Worm (Caenorhabditis elegans) whole organism, mixed stage, embryonic: Measurements from ENCODE around the gene nhr-238.

ENCODE experiments used
- M03D4.4 ChIP-seq: sonication (generic microtip); optimal IDR thresholded peaks from 2 replicates; lab custom pipeline; 2017; ENCODE audit warnings: mild to moderate bottlenecking, missing genetic modification characterization, missing compliant biosample characterization
- bed-3 ChIP-seq: fragments of 200-800 bp; sonication (Bioruptor generic); optimal IDR thresholded peaks from 3 replicates; lab custom pipeline; 2018; ENCODE audit warnings: mild to moderate bottlenecking, missing genetic modification characterization, moderate library complexity, missing compliant biosample characterization
- blmp-1 ChIP-seq: fragments of 150-350 bp; optimal IDR thresholded peaks from 2 replicates; lab custom pipeline; 2014; ENCODE audit warnings: missing biosample characterization, missing genetic modification characterization
- ceh-39 ChIP-seq: fragments of 150-350 bp; optimal IDR thresholded peaks from 2 replicates; lab custom pipeline; 2014; ENCODE audit warnings: missing biosample characterization, missing genetic modification characterization
- ceh-43 ChIP-seq: fragments of 200-800 bp; sonication (Bioruptor generic); optimal IDR thresholded peaks from 2 replicates; lab custom pipeline; 2018; ENCODE audit warnings: mild to moderate bottlenecking, missing genetic modification characterization, moderate library complexity, missing compliant biosample characterization
- ceh-83 ChIP-seq: fragments of 200-800 bp; sonication (Bioruptor generic); optimal IDR thresholded peaks from 2 replicates; lab custom pipeline; 2018; ENCODE audit warnings: mild to moderate bottlenecking, missing genetic modification characterization, missing compliant biosample characterization
- ces-1 ChIP-seq: fragments of 150-350 bp; optimal IDR thresholded peaks from 2 replicates; lab custom pipeline; 2014; ENCODE audit warnings: missing biosample characterization, missing genetic modification reagents, missing genetic modification characterization
- elt-1 ChIP-seq: sonication (generic microtip); optimal IDR thresholded peaks from 2 replicates; lab custom pipeline; 2017; ENCODE audit warnings: missing genetic modification characterization, mild to moderate bottlenecking, missing compliant biosample characterization, antibody characterized with exemption, moderate library complexity, borderline replicate concordance; ENCODE audit not compliant: insufficient read depth
- elt-3 ChIP-seq: fragments of 150-350 bp; optimal IDR thresholded peaks from 2 replicates; lab custom pipeline; 2014; ENCODE audit warnings: missing biosample characterization, missing genetic modification characterization
- flh-1 ChIP-seq: fragments of 200-800 bp; sonication (Bioruptor generic); optimal IDR thresholded peaks from 2 replicates; lab custom pipeline; 2018; ENCODE audit warnings: mild to moderate bottlenecking, missing genetic modification characterization, moderate library complexity, missing compliant biosample characterization
- hlh-1 ChIP-seq: fragments of 150-350 bp; optimal IDR thresholded peaks from 2 replicates; lab custom pipeline; 2014; ENCODE audit warnings: missing biosample characterization, missing genetic modification reagents, missing genetic modification characterization
- lin-13 ChIP-seq: fragments of 150-350 bp; optimal IDR thresholded peaks from 2 replicates; lab custom pipeline; 2014; ENCODE audit warnings: missing biosample characterization, missing genetic modification characterization
- lin-32 ChIP-seq: fragments of 200-800 bp; sonication (Bioruptor generic); optimal IDR thresholded peaks from 2 replicates; lab custom pipeline; 2018; ENCODE audit warnings: mild to moderate bottlenecking, missing genetic modification characterization, missing compliant biosample characterization
- lsy-2 ChIP-seq: fragments of 150-350 bp; optimal IDR thresholded peaks from 2 replicates; lab custom pipeline; 2014; ENCODE audit warnings: missing biosample characterization, missing genetic modification characterization
- mab-5 ChIP-seq: fragments of 150-350 bp; optimal IDR thresholded peaks from 2 replicates; lab custom pipeline; 2014; ENCODE audit warnings: missing biosample characterization, missing genetic modification characterization
- mep-1 ChIP-seq: fragments of 150-350 bp; optimal IDR thresholded peaks from 2 replicates; lab custom pipeline; 2017; ENCODE audit warnings: missing biosample characterization, missing genetic modification reagents, missing genetic modification characterization, inconsistent platforms
- mls-2 ChIP-seq: sonication (generic microtip); optimal IDR thresholded peaks from 2 replicates; lab custom pipeline; 2016; ENCODE audit warnings: mild to moderate bottlenecking, missing genetic modification characterization, moderate library complexity, missing compliant biosample characterization
- nhr-12 ChIP-seq: fragments of 150-350 bp; optimal IDR thresholded peaks from 2 replicates; lab custom pipeline; 2014; ENCODE audit warnings: missing biosample characterization, missing genetic modification characterization
- nhr-2 ChIP-seq: fragments of 150-350 bp; optimal IDR thresholded peaks from 2 replicates; lab custom pipeline; 2014; ENCODE audit warnings: missing biosample characterization, missing genetic modification characterization
- nhr-237 ChIP-seq: fragments of 150-350 bp; optimal IDR thresholded peaks from 2 replicates; lab custom pipeline; 2014; ENCODE audit warnings: missing biosample characterization, missing genetic modification characterization
- nhr-28 ChIP-seq: fragments of 150-350 bp; optimal IDR thresholded peaks from 2 replicates; lab custom pipeline; 2014; ENCODE audit warnings: missing biosample characterization, missing genetic modification characterization
- nhr-76 ChIP-seq: sonication (generic microtip); optimal IDR thresholded peaks from 2 replicates; lab custom pipeline; 2017; ENCODE audit warnings: missing biosample characterization, missing genetic modification characterization
- pha-4 ChIP-seq: fragments of 150-350 bp; optimal IDR thresholded peaks from 2 replicates; lab custom pipeline; 2018; ENCODE audit warnings: missing biosample characterization, missing genetic modification reagents, missing genetic modification characterization
- sem-2 ChIP-seq: fragments of 200-800 bp; sonication (Bioruptor generic); optimal IDR thresholded peaks from 2 replicates; lab custom pipeline; 2018; ENCODE audit warnings: mild to moderate bottlenecking, missing genetic modification characterization, missing compliant biosample characterization
- snpc-4 ChIP-seq: fragments of 150-350 bp; optimal IDR thresholded peaks from 2 replicates; lab custom pipeline; 2014; ENCODE audit warnings: missing biosample characterization, missing genetic modification characterization
- sptf-1 ChIP-seq: sonication (generic microtip); optimal IDR thresholded peaks from 2 replicates; lab custom pipeline; 2017; ENCODE audit warnings: mild to moderate bottlenecking, missing genetic modification characterization, moderate library complexity, missing compliant biosample characterization
- tbx-8 ChIP-seq: fragments of 200-800 bp; sonication (Bioruptor generic); optimal IDR thresholded peaks from 2 replicates; lab custom pipeline; 2018; ENCODE audit warnings: mild to moderate bottlenecking, missing genetic modification characterization, moderate library complexity, missing compliant biosample characterization
- unc-120 ChIP-seq: sonication (generic microtip); optimal IDR thresholded peaks from 2 replicates; lab custom pipeline; 2017; ENCODE audit warnings: missing genetic modification characterization, missing compliant biosample characterization; ENCODE audit not compliant: poor library complexity, severe bottlenecking
- unc-39 ChIP-seq: fragments of 150-350 bp; optimal IDR thresholded peaks from 2 replicates; lab custom pipeline; 2014; ENCODE audit warnings: missing biosample characterization, missing genetic modification characterization
- unc-62 ChIP-seq: fragments of 150-350 bp; optimal IDR thresholded peaks from 2 replicates; lab custom pipeline; 2014; ENCODE audit warnings: missing biosample characterization, missing genetic modification reagents, missing genetic modification characterization
- zip-8 ChIP-seq: fragments of 150-350 bp; optimal IDR thresholded peaks from 2 replicates; lab custom pipeline; 2014; ENCODE audit warnings: missing biosample characterization, missing genetic modification characterization
- ztf-11 ChIP-seq: fragments of 150-350 bp; optimal IDR thresholded peaks from 2 replicates; lab custom pipeline; 2014; ENCODE audit warnings: missing biosample characterization, missing genetic modification characterization

Gene nhr-238

DNA sequence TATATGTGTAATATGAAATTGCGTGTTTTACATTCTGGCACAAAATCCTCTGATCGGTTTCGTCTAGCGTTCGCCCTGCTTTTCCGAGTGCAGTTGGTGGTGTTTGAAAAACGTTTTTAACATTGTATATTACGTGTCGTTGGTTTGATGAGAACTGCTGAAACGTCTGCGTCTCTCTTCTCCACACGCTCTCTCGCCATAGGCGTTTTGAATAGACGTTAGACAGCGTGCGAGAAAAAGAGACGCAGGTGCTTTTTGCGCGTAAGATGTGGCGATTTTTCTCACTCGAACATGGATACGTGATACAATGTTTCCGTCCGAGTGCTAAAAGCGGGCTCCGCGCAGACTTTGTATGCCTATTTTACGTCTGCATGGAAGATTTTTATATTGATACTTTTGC is 8.7 kb downstream of the nhr-238 start:
- no peak for TF ChIP-seq nhr-12 (tag; lab: Kevin White, UChicago)
- TF ChIP-seq nhr-2 (tag; lab: Kevin White, UChicago), result no peak
- TF ChIP-seq lin-32, result no peak
- no peak for TF ChIP-seq unc-62
- TF ChIP-seq nhr-237 (tag; lab: Kevin White, UChicago), result no peak
- TF ChIP-seq unc-39 (tag; lab: Kevin White, UChicago), result no peak
- TF ChIP-seq, all 35 proteins: peak for 0

ce11 chrV:1618760-1619159 is 10.5 kb downstream of the nhr-238 start, which contains the start of gene nhr-179:
TSS of gene nhr-179 (minus strand) at chrV:1618860.
- no peak for TF ChIP-seq nhr-12 (tag; lab: Kevin White, UChicago)
- no peak for TF ChIP-seq M03D4.4 (tag; lab: Kevin White, UChicago)
- no peak for TF ChIP-seq ces-1 (GFP tag; lab: Kevin White, UChicago)
- TF ChIP-seq ceh-83, result no peak
- no peak for TF ChIP-seq nhr-76 (tag; lab: Kevin White, UChicago)

- TF ChIP-seq mls-2 (no peak), sptf-1 (tag; lab: Kevin White, UChicago) (no peak), sem-2 (GFP tag; lab: Kevin White, UChicago) (no peak), tbx-8 (no peak), ceh-43 (GFP tag; lab: Kevin White, UChicago) (no peak), ceh-83 (no peak), hlh-1 (tag; lab: Kevin White, UChicago) (no peak), nhr-28 (no peak), mep-1 (no peak), nhr-237 (tag; lab: Kevin White, UChicago) (no peak), lin-13 (tag; lab: Kevin White, UChicago) (no peak), mab-5 (tag; lab: Kevin White, UChicago) (no peak), ztf-11 (tag; lab: Kevin White, UChicago) (no peak), bed-3 (GFP tag; lab: Kevin White, UChicago) (no peak), lsy-2 (tag; lab: Kevin White, UChicago) (no peak), nhr-12 (tag; lab: Kevin White, UChicago) (no peak), unc-62 (no peak)
Observed at ce11 chrV:1614726-1615125, 14.5 kb downstream of the nhr-238 start, which contains the start of gene srbc-41. TSS of gene srbc-41 (minus strand) at chrV:1614826.

DNA sequence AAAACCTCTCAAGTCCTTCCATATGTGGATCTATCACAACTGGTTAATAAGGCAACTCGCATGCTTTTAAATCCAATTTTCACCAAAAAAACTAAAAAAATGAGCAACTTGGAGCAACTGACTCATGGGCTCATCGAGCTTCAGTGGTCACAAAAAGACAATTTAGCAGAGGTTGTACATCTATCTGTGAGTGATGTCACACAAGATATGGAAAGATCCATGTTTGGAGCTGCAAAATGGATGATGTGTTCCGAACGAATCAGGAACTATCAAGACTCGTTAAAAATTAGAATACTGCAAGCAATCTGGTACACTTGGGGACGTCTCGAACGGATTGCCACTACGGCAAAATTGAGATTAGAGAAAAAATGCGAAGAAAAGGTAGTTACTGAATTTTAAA is 17.7 kb downstream of the nhr-238 start:
- TF ChIP-seq nhr-237 (tag; lab: Kevin White, UChicago) (no peak), nhr-12 (tag; lab: Kevin White, UChicago) (no peak), elt-3 (no peak), snpc-4 (tag; lab: Kevin White, UChicago) (no peak), lsy-2 (tag; lab: Kevin White, UChicago) (no peak), lin-32 (no peak), pha-4 (tag; lab: Kevin White, UChicago) (no peak), hlh-1 (tag; lab: Kevin White, UChicago) (no peak), unc-120 (no peak), sem-2 (GFP tag; lab: Kevin White, UChicago) (no peak), mls-2 (no peak), unc-62 (no peak), elt-1 (tag; lab: Kevin White, UChicago) (no peak), flh-1 (GFP tag; lab: Kevin White, UChicago) (no peak), nhr-28 (no peak), ceh-43 (GFP tag; lab: Kevin White, UChicago) (no peak), tbx-8 (no peak), sptf-1 (tag; lab: Kevin White, UChicago) (no peak)

ce11 chrV:1610097-1610496 is 19.1 kb downstream of the nhr-238 start, which contains the start of gene nhr-177:
TSS of gene nhr-177 (plus strand) at chrV:1610263.
- TF ChIP-seq sem-2 (GFP tag; lab: Kevin White, UChicago), result no peak

ce11 chrV:1607790-1608189 is 21.4 kb downstream of the nhr-238 start, which contains the start of gene nhr-178:
TSS of gene nhr-178 (minus strand) at chrV:1607953.
- no peak for TF ChIP-seq sem-2 (GFP tag; lab: Kevin White, UChicago)
- TF ChIP-seq tbx-8, result no peak
- no peak for TF ChIP-seq M03D4.4 (tag; lab: Kevin White, UChicago)
- no peak for TF ChIP-seq ces-1 (GFP tag; lab: Kevin White, UChicago)
- no peak for TF ChIP-seq ztf-11 (tag; lab: Kevin White, UChicago)
- no peak for TF ChIP-seq nhr-12 (tag; lab: Kevin White, UChicago)
- TF ChIP-seq elt-3, result no peak
- no peak for TF ChIP-seq lsy-2 (tag; lab: Kevin White, UChicago)
- TF ChIP-seq mab-5 (tag; lab: Kevin White, UChicago), result no peak
- no peak for TF ChIP-seq unc-39 (tag; lab: Kevin White, UChicago)
- no peak for TF ChIP-seq nhr-237 (tag; lab: Kevin White, UChicago)
- no peak for TF ChIP-seq ceh-83
- no peak for TF ChIP-seq lin-32
- TF ChIP-seq unc-62, result no peak
- TF ChIP-seq nhr-2 (tag; lab: Kevin White, UChicago), result no peak
- TF ChIP-seq unc-120, result no peak
- TF ChIP-seq mep-1, result no peak
- no peak for TF ChIP-seq zip-8 (tag; lab: Kevin White, UChicago)
- TF ChIP-seq ceh-39 (tag; lab: Kevin White, UChicago), result no peak
- no peak for TF ChIP-seq blmp-1 (tag; lab: Kevin White, UChicago)
